Worm (Caenorhabditis elegans): Measurements from ENCODE around the gene C25F9.16.
A peak's percentile ranks its signal among the peaks of the same experiment; 100 is the strongest.

C25F9.16 gene

DNA sequence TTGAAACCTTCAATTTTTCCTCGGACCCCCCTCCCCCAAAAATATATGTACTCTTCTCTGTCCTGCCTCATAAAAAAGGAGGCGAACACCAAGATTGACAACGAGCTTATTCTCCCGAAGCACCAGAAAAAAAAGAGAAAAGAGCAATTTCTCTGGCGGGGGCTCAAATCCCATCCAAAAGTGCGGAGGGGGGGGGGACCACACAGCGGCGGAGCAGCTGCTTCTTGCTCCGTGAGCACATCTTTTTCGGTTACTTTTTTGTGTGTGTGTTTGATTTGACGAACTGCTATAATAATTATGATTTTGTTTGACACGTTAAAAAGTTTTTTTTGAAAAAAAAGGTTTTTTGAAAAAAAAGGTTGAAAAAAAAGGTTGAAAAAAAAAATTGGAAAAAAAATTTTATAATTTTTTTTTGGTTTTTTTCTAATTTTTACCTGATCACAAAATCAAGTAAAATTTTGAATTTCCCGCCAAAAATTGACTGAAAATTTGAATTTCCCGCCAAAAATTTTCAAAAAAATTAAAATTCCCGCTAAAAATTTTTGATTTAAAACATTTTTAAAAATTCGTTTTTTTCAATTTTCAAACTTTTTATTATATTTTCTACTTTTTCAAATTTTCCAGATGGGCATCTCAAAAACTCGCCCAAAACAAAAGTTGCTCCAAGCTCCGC, 39.8 kb downstream of the C25F9.16 start, which contains the start of gene Y43F8B.10:
Y43F8B.10 (plus strand) TSS at position 623 of the 673 bp plus-strand sequence.
- TF ChIP-seq nfya-1 (tag; optimal IDR thresholded peaks at IDR 0.05; ENCODE audit: insufficient read depth) (peak; percentile 9), aly-2 (tag; optimal IDR thresholded peaks at IDR 0.05) (no peak), ceh-28 (tag; optimal IDR thresholded peaks at IDR 0.05) (no peak)

DNA sequence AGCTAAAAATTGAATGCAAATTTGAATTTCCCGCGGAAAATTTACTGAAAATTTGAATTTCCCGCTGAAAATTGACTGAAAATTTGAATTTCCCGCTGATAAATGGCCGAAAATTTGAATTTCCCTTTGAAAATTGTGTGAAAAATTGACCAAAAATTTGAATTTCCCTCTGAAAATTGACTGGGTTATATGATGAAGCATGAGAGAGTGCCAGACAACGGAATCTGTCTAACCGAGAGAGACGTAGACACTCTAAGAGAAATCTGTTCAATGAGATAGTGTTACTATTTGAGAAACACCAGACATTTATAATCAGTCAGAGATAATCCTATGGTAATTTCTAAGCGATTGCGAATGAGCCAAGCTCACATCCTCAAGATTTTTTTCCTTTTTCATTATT, 43.1 kb downstream of the C25F9.16 start:
- TF ChIP-seq pha-4 (tag; optimal IDR thresholded peaks at IDR 0.05) (no peak), lsy-12 (tag; optimal IDR thresholded peaks at IDR 0.05) (no peak)

DNA sequence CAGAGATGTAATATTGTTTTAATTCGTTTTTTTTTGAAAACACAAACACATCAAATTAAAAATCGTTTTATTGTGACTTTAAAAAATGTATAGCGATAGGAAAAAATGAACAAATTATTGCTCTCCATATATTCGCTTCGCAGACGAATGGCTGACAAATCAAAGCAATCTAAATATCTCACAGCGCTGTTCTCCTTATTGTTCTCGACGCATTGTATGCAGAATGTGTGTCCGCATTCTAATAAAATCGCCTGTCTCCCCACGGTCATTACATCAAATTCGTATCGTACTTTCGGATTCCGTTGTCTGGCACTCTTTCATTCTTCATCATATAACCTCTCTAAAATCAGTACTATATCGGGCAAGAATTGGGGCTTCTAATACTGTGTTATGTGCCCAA, 43.7 kb downstream of the C25F9.16 start, which contains the start of gene Y43F8B.9:
Y43F8B.9 (plus strand) TSS at position 301 of the 400 bp plus-strand sequence.
- no peak for TF ChIP-seq elt-3 (tag; optimal IDR thresholded peaks at IDR 0.05)
- TF ChIP-seq unc-39 (tag; optimal IDR thresholded peaks at IDR 0.05), result no peak
- TF ChIP-seq ztf-4 (tag; optimal IDR thresholded peaks at IDR 0.05), result no peak
- no peak for TF ChIP-seq nhr-43 (tag; optimal IDR thresholded peaks at IDR 0.05; ENCODE audit: poor library complexity, severe bottlenecking)

DNA sequence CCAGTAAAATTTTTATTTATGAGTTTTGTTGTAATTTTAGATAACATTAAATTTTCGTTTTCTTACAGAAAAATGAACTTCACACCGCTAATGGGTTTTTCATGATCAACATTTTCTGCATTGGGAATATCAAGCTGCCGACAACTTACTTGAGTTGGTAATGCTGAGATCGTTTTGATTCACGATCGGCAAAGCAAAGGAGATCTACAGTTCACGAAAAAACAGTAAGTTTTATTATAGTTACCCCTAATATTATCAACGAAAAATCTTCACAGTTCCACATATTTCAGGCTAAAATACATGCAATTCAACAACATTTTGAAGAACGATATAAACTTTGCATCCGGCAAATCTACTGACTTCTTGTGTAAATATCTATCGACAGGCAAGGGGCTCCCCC, 48.3 kb downstream of the C25F9.16 start, which contains the start of gene Y43F8B.22:
Y43F8B.22 (plus strand) TSS at position 301 of the 400 bp plus-strand sequence.
- no peak for TF ChIP-seq ceh-82 (tag; optimal IDR thresholded peaks at IDR 0.05)
- TF ChIP-seq nhr-76 (tag; optimal IDR thresholded peaks at IDR 0.05), result no peak
- TF ChIP-seq nhr-43 (tag; optimal IDR thresholded peaks at IDR 0.05; ENCODE audit: poor library complexity, severe bottlenecking), result no peak
- no peak for TF ChIP-seq tbx-2 (tag; optimal IDR thresholded peaks at IDR 0.05)
- TF ChIP-seq unc-39 (tag; optimal IDR thresholded peaks at IDR 0.05), result no peak

Measured in whole organism, L3 larva.